Fruit fly (Drosophila melanogaster): Measurements from ENCODE around the gene Myo61F.
A peak's percentile ranks its signal among the peaks of the same experiment; 100 is the strongest.

Myo61F gene

dm6 chr3L:1352065-1352464 is 33.8 kb downstream of the Myo61F start (continued):
- TF ChIP-seq CG15514 (GFP tag; optimal IDR thresholded peaks at IDR 0.05) (peak; percentile 48), dan (GFP tag; IDR thresholded peaks at IDR 0.05) (no peak), Meics (GFP tag; optimal IDR thresholded peaks at IDR 0.05) (peak; percentile 32), stc (GFP tag; IDR thresholded peaks at IDR 0.05) (peak; percentile 27; the same call in 1 of the 2 replicates), ERR (GFP tag; optimal IDR thresholded peaks at IDR 0.05) (no peak), CrebB (tag; optimal IDR thresholded peaks at IDR 0.05) (peak; percentile 0), prd (optimal IDR thresholded peaks at IDR 0.05) (no peak), prd (GFP tag; IDR thresholded peaks at IDR 0.05) (peak; percentile 40; the same call in 1 of the 3 replicates), hth (optimal IDR thresholded peaks at IDR 0.05) (no peak), tup (GFP tag; optimal IDR thresholded peaks at IDR 0.05) (no peak), CG7928 (GFP tag; optimal IDR thresholded peaks at IDR 0.05) (no peak), fd3F (GFP tag; optimal IDR thresholded peaks at IDR 0.05) (no peak), dmrt99B (tag; optimal IDR thresholded peaks at IDR 0.05) (peak; percentile 45), twi (tag; optimal IDR thresholded peaks at IDR 0.05) (peak; percentile 3), Spps (tag; optimal IDR thresholded peaks at IDR 0.05) (peak; percentile 31), Dbx (GFP tag; IDR thresholded peaks at IDR 0.05) (0 out of 3 replicates have a peak, but pooled peaks have one; percentile 21), Antp (GFP tag; optimal IDR thresholded peaks at IDR 0.05) (no peak), bsh (GFP tag; optimal IDR thresholded peaks at IDR 0.05) (peak in 1 of 2 experiments; percentile 18), fd96Cb (tag; optimal IDR thresholded peaks at IDR 0.05) (no peak), dmrt11E (tag; optimal IDR thresholded peaks at IDR 0.05) (peak; percentile 28), crp (GFP tag; optimal IDR thresholded peaks at IDR 0.05) (no peak), repo (GFP tag; optimal IDR thresholded peaks at IDR 0.05) (peak; percentile 11), YL-1 (GFP tag; optimal IDR thresholded peaks at IDR 0.05) (peak; percentile 33), CG13775 (GFP tag; optimal IDR thresholded peaks at IDR 0.05) (peak; percentile 19), CG2202 (tag; optimal IDR thresholded peaks at IDR 0.05) (no peak), Deaf1 (tag; optimal IDR thresholded peaks at IDR 0.05) (peak; percentile 2), esg (GFP tag; conservative IDR thresholded peaks at IDR 0.05) (no peak), CG11085 (GFP tag; IDR thresholded peaks at IDR 0.05) (no peak), CG17829 (tag; optimal IDR thresholded peaks at IDR 0.05) (peak; percentile 53), wek (GFP tag; optimal IDR thresholded peaks at IDR 0.05) (peak; percentile 13), dpn (GFP tag; optimal IDR thresholded peaks at IDR 0.05) (peak; percentile 18 to 40), zfh2 (GFP tag; optimal IDR thresholded peaks at IDR 0.05) (peak; percentile 25), CG34422 (GFP tag; IDR thresholded peaks at IDR 0.05) (peak; percentile 22; the same call in 1 of the 3 replicates), CG6765 (GFP tag; optimal IDR thresholded peaks at IDR 0.05) (no peak), sisA (GFP tag; IDR thresholded peaks at IDR 0.05) (no peak), gem (tag; optimal IDR thresholded peaks at IDR 0.05) (peak; percentile 33), yki (optimal IDR thresholded peaks at IDR 0.05) (no peak), CG11247 (GFP tag; IDR thresholded peaks at IDR 0.05) (0 out of 2 replicates have a peak, but pooled peaks have one; percentile 4), ash1 (GFP tag; optimal IDR thresholded peaks at IDR 0.05) (no peak), CG3838 (GFP tag; optimal IDR thresholded peaks at IDR 0.05) (no peak), CG2120 (GFP tag; optimal IDR thresholded peaks at IDR 0.05) (peak; percentile 41), CG9215 (GFP tag; IDR thresholded peaks at IDR 0.05) (no peak), Dp (GFP tag; optimal IDR thresholded peaks at IDR 0.05) (peak; percentile 7), gcm (GFP tag; optimal IDR thresholded peaks at IDR 0.05) (peak; percentile 27), en (GFP tag; optimal IDR thresholded peaks at IDR 0.05) (no peak), MESR4 (GFP tag; optimal IDR thresholded peaks at IDR 0.05) (peak; percentile 7), HmgD (GFP tag; optimal IDR thresholded peaks at IDR 0.05) (peak; percentile 26), nmo (GFP tag; optimal IDR thresholded peaks at IDR 0.05) (peak; percentile 38), Stat92E (GFP tag; optimal IDR thresholded peaks at IDR 0.05) (peak in 1 of 3 experiments; percentile 53), CG6689 (GFP tag; IDR thresholded peaks at IDR 0.05) (no peak), E2f1 (GFP tag; IDR thresholded peaks at IDR 0.05) (peak; percentile 11; the same call in 1 of the 2 replicates)

Data from whole organism, embryonic.